Worm (Caenorhabditis elegans) whole organism, L2 larva: ENCODE results near the gene F26A1.8.
"Not testable (repeated sequence)": the region's sequence is repeated elsewhere in the genome, so short reads cannot be mapped to it uniquely, and the experiment has no call there.

Source experiments
- C34F6.9 ChIP-seq: fragments of 150-350 bp; optimal IDR thresholded peaks from 2 replicates; lab custom pipeline; 2014; ENCODE audit warnings: missing biosample characterization, missing genetic modification characterization
- F13H6.1 ChIP-seq: sonication (generic microtip); optimal IDR thresholded peaks from 2 replicates; lab custom pipeline; 2016; ENCODE audit warnings: missing genetic modification characterization, missing compliant biosample characterization
- Y55F3AM.14 ChIP-seq: fragments of 200-800 bp; sonication (Bioruptor generic); optimal IDR thresholded peaks from 2 replicates; lab custom pipeline; 2018; ENCODE audit warnings: mild to moderate bottlenecking, missing genetic modification characterization, missing compliant biosample characterization
- ZK546.5 ChIP-seq: sonication (generic microtip); optimal IDR thresholded peaks from 2 replicates; lab custom pipeline; 2017; ENCODE audit warnings: missing biosample characterization, missing genetic modification characterization
- fos-1 ChIP-seq: fragments of 150-350 bp; optimal IDR thresholded peaks from 2 replicates; lab custom pipeline; 2014; ENCODE audit warnings: missing biosample characterization, missing genetic modification characterization
- gmeb-1 ChIP-seq: fragments of 150-350 bp; optimal IDR thresholded peaks from 2 replicates; lab custom pipeline; 2014; ENCODE audit warnings: missing biosample characterization, missing genetic modification characterization
- lin-13 ChIP-seq: fragments of 150-350 bp; optimal IDR thresholded peaks from 2 replicates; lab custom pipeline; 2014; ENCODE audit warnings: missing biosample characterization, missing genetic modification reagents, missing genetic modification characterization
- mbf-1 ChIP-seq: sonication (generic microtip); optimal IDR thresholded peaks from 2 replicates; lab custom pipeline; 2017; ENCODE audit warnings: missing biosample characterization, missing genetic modification characterization
- nhr-237 ChIP-seq: fragments of 150-350 bp; optimal IDR thresholded peaks from 2 replicates; lab custom pipeline; 2014; ENCODE audit warnings: missing biosample characterization, missing genetic modification characterization
- nhr-6 ChIP-seq: fragments of 150-350 bp; optimal IDR thresholded peaks from 2 replicates; lab custom pipeline; 2014; ENCODE audit warnings: missing biosample characterization, missing genetic modification characterization
- nhr-77 ChIP-seq: fragments of 150-350 bp; optimal IDR thresholded peaks from 2 replicates; lab custom pipeline; 2014; ENCODE audit warnings: missing biosample characterization, missing genetic modification characterization
- peb-1 ChIP-seq: fragments of 150-350 bp; optimal IDR thresholded peaks from 2 replicates; lab custom pipeline; 2014; ENCODE audit warnings: missing biosample characterization, missing genetic modification characterization
- sma-9 ChIP-seq, 2 experiments: fragments of 150-350 bp in 1 of 2; sonication (generic microtip) in 1 of 2; optimal IDR thresholded peaks; 2 replicates each; lab custom pipeline; 2014 to 2016; ENCODE audit warnings: missing genetic modification characterization in 2 of 2, mild to moderate bottlenecking in 1 of 2, missing biosample characterization in 1 of 2, missing compliant biosample characterization in 1 of 2, missing genetic modification reagents in 1 of 2, moderate library complexity in 1 of 2
- unc-55 ChIP-seq: fragments of 150-350 bp; sonication (generic microtip); optimal IDR thresholded peaks from 3 replicates; lab custom pipeline; 2014; ENCODE audit warnings: missing biosample characterization, missing genetic modification reagents, missing genetic modification characterization
- unc-62 ChIP-seq: fragments of 150-350 bp; optimal IDR thresholded peaks from 2 replicates; lab custom pipeline; 2014; ENCODE audit warnings: missing biosample characterization, missing genetic modification reagents, missing genetic modification characterization
- ztf-1 ChIP-seq: fragments of 200-800 bp; sonication (Bioruptor generic); conservative IDR thresholded peaks from 2 replicates; pipeline ENCODE4 v1.3.6; 2022; ENCODE audit warnings: missing genetic modification characterization, missing compliant biosample characterization

The F26A1.8 gene

DNA sequence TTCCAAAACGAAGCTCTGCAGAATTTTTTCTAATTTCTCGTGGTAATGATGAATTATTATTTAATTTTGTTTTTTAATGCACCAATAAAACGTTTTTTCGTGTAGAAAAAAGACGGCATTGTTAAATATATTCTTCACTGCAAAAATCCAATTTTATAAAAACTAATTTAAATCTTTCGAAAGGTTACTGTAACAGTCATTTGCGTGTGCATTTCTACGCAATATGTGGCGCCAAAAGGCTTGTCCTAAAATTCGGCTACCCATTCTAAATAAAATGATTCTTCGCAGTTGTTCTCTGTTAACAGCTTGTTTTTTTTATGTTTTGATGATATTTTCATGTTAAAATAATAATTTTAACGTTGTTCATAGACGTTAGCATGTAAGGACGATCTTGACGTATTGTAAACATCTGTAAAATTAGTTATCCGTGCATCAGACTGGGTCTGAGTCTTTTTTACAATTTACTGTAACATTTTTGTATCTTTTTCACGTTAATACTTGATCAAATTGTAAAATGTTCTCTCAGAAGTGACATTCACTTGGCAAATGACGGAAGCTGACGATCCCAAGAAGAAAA, 29.4 kb downstream of the F26A1.8 start, which contains the start of gene mip-1:
TSS of gene mip-1 (plus strand) at position 527 of the 577 bp plus-strand sequence.
- no peak for TF ChIP-seq ztf-1 (GFP tag; lab: Robert Waterston, UW)
- no peak for TF ChIP-seq nhr-6 (tag; lab: Kevin White, UChicago)
- TF ChIP-seq nhr-237 (tag; lab: Kevin White, UChicago): no peak
- no peak for TF ChIP-seq mbf-1 (tag; lab: Kevin White, UChicago)
- no peak for TF ChIP-seq peb-1 (tag; lab: Kevin White, UChicago)
- no peak for TF ChIP-seq unc-62 (GFP tag; lab: Kevin White, UChicago)
- no peak for TF ChIP-seq Y55F3AM.14 (GFP tag; lab: Kevin White, UChicago)
- TF ChIP-seq C34F6.9: no peak
- TF ChIP-seq lin-13 (GFP tag; lab: Kevin White, UChicago): no peak

DNA sequence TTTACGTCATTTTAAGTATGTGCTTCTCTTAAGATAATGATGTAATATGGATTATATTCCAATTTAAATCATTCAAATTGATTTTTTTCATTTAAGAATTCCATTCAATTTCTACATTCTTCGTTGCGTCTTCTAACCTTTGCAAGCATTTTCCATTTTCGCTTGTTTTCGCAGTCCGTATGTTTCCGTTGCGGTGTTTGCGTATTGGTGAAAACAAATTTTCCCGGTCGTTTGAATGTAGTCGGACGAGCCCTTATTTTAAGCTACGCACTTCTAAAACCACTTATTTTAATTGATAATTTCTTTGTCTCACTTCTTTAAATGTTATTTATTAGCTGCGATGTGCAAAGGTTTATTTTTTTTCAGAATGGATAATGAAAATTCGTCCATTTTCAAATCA, 36.3 kb downstream of the F26A1.8 start, which contains the start of gene mel-28:
TSS of gene mel-28 (plus strand) at position 367 of the 400 bp plus-strand sequence.
- TF ChIP-seq unc-55 (GFP tag; lab: Kevin White, UChicago) (peak; percentile 16), unc-62 (GFP tag; lab: Kevin White, UChicago) (no peak), gmeb-1 (tag; lab: Kevin White, UChicago) (peak; percentile 13), C34F6.9 (peak; percentile 65)

DNA sequence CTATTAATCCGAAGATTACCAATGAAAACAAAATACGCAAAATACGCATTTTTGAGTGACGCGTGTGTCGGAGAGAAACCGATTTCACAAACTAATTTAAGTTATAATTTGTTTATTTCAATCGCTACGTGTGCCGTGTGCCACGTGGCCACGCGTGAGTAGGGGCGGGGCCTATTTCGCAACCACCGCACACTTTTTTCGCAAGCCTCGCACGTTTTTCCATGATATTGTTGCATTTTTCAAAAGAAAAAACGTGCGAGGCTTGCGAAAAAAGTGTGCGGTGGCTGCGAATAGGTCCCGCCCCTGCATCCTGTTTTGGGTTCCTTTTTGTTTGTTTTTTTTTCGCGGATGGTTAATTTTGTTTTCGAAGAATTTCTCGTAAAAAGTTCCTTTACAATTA, 36.9 kb downstream of the F26A1.8 start, which contains the start of gene enu-3.2:
TSS of gene enu-3.2 (minus strand) at position 105 of the 400 bp plus-strand sequence.
- not testable (repeated sequence) for TF ChIP-seq nhr-77 (tag; lab: Kevin White, UChicago); nhr-6 (tag; lab: Kevin White, UChicago); unc-55 (GFP tag; lab: Kevin White, UChicago)

DNA sequence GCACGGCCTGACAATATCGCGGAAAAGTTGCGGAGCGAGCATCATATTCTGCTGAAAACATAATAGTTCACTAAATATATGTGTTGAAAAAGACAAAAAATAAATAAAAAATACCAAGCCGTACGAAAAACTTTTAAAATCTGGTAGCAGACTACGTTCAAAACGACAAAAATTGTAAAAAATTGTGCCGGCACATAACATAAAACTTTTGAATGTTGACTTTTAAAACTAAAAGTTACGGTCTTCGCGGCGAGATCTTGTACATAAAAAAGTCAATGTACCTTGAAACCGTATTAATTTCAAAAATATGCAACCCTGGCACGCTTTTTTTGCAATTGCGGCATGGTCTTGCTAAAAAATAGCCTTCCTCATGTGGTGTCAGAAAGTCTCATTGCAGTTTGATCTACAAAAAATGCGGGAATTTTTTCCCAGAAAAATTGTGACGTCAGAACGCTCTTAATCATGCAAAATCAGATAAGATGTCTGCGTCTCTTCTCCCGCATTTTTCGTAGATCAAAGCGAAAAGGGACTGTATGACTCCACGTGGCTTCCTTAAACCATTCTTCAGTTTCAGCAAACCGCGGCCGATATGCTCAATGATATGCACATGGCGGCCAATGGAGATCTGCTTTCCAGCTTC, 40.0 kb downstream of the F26A1.8 start, which contains the start of the genes gex-5 and C38D4.10:
TSS of gene gex-5 (minus strand) at position 51 of the 640 bp plus-strand sequence.
TSS of gene C38D4.10 (plus strand) at position 590 of the 640 bp plus-strand sequence.
- not testable (repeated sequence) for TF ChIP-seq lin-13 (GFP tag; lab: Kevin White, UChicago); ZK546.5; nhr-237 (tag; lab: Kevin White, UChicago)

DNA sequence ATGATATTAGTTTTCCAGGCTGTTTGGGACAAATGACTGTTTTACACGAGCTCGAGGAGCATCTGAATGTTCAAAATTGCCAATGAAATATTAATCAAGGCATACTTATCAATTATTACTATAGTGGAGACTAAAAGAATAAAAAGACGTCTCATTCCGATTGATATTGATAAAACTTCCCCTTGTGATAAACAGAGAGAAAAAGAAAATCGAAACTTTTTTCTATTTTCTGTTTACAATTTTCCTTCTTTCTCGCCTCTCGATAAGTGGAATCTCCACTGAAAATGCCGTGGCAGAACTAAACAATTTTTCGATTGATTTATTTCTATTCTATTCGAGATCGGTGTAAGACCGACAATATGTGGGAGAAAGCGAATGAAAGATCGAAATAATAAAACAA, 42.2 kb downstream of the F26A1.8 start, which contains the start of gene B0393.9:
TSS of gene B0393.9 (minus strand) at position 303 of the 400 bp plus-strand sequence.
- TF ChIP-seq sma-9 (GFP tag; optimal IDR thresholded peaks at IDR 0.05; lab: Kevin White, UChicago) (no peak), sma-9 (tag; optimal IDR thresholded peaks at IDR 0.05; lab: Kevin White, UChicago) (no peak), fos-1 (tag; lab: Kevin White, UChicago) (peak; percentile 35)

DNA sequence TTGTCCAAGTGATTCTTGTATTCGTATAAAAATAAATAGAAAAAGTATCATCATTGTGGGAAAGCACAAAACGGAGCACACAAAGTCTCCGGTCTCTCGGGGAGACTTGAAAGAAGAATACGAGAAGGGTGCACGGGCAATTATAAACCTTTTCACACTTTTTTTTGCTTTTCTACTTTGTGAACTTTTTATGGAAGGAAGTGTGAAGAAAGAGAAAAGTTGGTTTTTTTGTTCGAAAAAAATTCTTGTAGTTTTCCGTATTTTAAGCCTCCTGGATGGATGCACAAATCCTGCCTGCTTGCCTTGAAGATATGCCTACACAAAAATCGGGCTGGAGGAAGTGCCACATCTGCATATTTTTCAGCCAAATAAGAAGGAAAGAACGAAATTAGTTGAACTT, 44.0 kb downstream of the F26A1.8 start, which contains the start of gene B0393.7:
TSS of gene B0393.7 (minus strand) at position 101 of the 400 bp plus-strand sequence.
- TF ChIP-seq F13H6.1 (tag; lab: Kevin White, UChicago): no peak
